Worm (Caenorhabditis elegans) whole organism, young adult: Measurements from ENCODE around the gene F31E3.12.

Source experiments
- B0019.2 ChIP-seq: fragments of 200-800 bp; sonication (Bioruptor generic); conservative IDR thresholded peaks from 2 replicates; pipeline ENCODE4 v1.3.6; 2022; ENCODE audit warnings: missing genetic modification reagents, missing genetic modification characterization, missing compliant biosample characterization
- B0261.1 ChIP-seq: sonication (generic microtip); optimal IDR thresholded peaks from 2 replicates; lab custom pipeline; 2016; ENCODE audit warnings: mild to moderate bottlenecking, missing genetic modification characterization, moderate library complexity, missing compliant biosample characterization
- B0336.3 ChIP-seq: fragments of 200-800 bp; sonication (Bioruptor generic); IDR thresholded peaks from 2 replicates; pipeline ENCODE4 v1.3.6; 2022; ENCODE audit warnings: missing genetic modification characterization, missing compliant biosample characterization
- D2030.7 ChIP-seq: fragments of 200-800 bp; sonication (Bioruptor generic); IDR thresholded peaks from 2 replicates; pipeline ENCODE4 v1.3.6; 2022; ENCODE audit warnings: missing genetic modification reagents, missing genetic modification characterization, missing compliant biosample characterization
- F39B2.1 ChIP-seq: fragments of 200-800 bp; sonication (Bioruptor generic); IDR thresholded peaks from 2 replicates; pipeline ENCODE4 v1.3.6; 2022; ENCODE audit warnings: missing genetic modification reagents, missing genetic modification characterization, missing compliant biosample characterization
- F55B11.4 ChIP-seq: sonication (generic microtip); optimal IDR thresholded peaks from 2 replicates; lab custom pipeline; 2016; ENCODE audit warnings: missing compliant biosample characterization, missing genetic modification characterization, borderline replicate concordance; ENCODE audit not compliant: insufficient read depth
- T07F8.4 ChIP-seq: sonication (generic microtip); optimal IDR thresholded peaks from 2 replicates; lab custom pipeline; 2016; ENCODE audit warnings: mild to moderate bottlenecking, missing genetic modification characterization, moderate library complexity, missing compliant biosample characterization
- T26A5.8 ChIP-seq: sonication (generic microtip); optimal IDR thresholded peaks from 2 replicates; lab custom pipeline; 2016; ENCODE audit warnings: missing genetic modification characterization, missing compliant biosample characterization
- Y53F4B.3 ChIP-seq: fragments of 200-800 bp; sonication (Bioruptor generic); IDR thresholded peaks from 2 replicates; pipeline ENCODE4 v1.3.6; 2022; ENCODE audit warnings: missing genetic modification reagents, missing genetic modification characterization, missing compliant biosample characterization
- aptf-2 ChIP-seq: fragments of 200-800 bp; sonication (Bioruptor generic); conservative IDR thresholded peaks from 2 replicates; pipeline ENCODE4 v1.3.6; 2022; ENCODE audit warnings: missing genetic modification reagents, missing genetic modification characterization, missing compliant biosample characterization
- cebp-1 ChIP-seq, 2 experiments: fragments of 200-800 bp in 1 of 2; sonication (Bioruptor generic) in 1 of 2; sonication (generic microtip) in 1 of 2; IDR thresholded peaks in 1 of 2; optimal IDR thresholded peaks in 1 of 2; 2 replicates each; pipeline versions ENCODE4 v1.3.6 to Lab custom; 2017 to 2022; ENCODE audit warnings: missing compliant biosample characterization in 2 of 2, missing genetic modification characterization in 2 of 2, mild to moderate bottlenecking in 1 of 2, missing genetic modification reagents in 1 of 2, moderate library complexity in 1 of 2
- cebp-2 ChIP-seq: fragments of 200-800 bp; sonication (Bioruptor generic); IDR thresholded peaks from 2 replicates; pipeline ENCODE4 v1.3.6; 2022; ENCODE audit warnings: missing genetic modification characterization, missing compliant biosample characterization
- ceh-27 ChIP-seq: fragments of 200-800 bp; sonication (Bioruptor generic); optimal IDR thresholded peaks from 2 replicates; lab custom pipeline; 2018; ENCODE audit warnings: mild to moderate bottlenecking, missing genetic modification characterization, moderate library complexity, missing compliant biosample characterization
- ceh-40 ChIP-seq: fragments of 200-800 bp; sonication (Bioruptor generic); IDR thresholded peaks from 2 replicates; pipeline ENCODE4 v1.3.6; 2022; ENCODE audit warnings: missing genetic modification characterization, missing compliant biosample characterization
- ceh-91 ChIP-seq: fragments of 200-800 bp; sonication (Bioruptor generic); IDR thresholded peaks from 2 replicates; pipeline ENCODE4 v1.3.6; 2022; ENCODE audit warnings: missing genetic modification reagents, missing genetic modification characterization, missing compliant biosample characterization
- efl-1 ChIP-seq: fragments of 150-350 bp; optimal IDR thresholded peaks from 2 replicates; lab custom pipeline; 2014; ENCODE audit warnings: missing biosample characterization, missing genetic modification reagents, missing genetic modification characterization
- egl-18 ChIP-seq: fragments of 200-800 bp; sonication (Bioruptor generic); IDR thresholded peaks from 2 replicates; pipeline ENCODE4 v1.3.6; 2022; ENCODE audit warnings: missing genetic modification reagents, missing genetic modification characterization, missing compliant biosample characterization
- ets-4 ChIP-seq: fragments of 200-800 bp; sonication (Bioruptor generic); optimal IDR thresholded peaks from 2 replicates; lab custom pipeline; 2018; ENCODE audit warnings: mild to moderate bottlenecking, missing genetic modification characterization, missing compliant biosample characterization
- hlh-26 ChIP-seq: fragments of 200-800 bp; sonication (Bioruptor generic); conservative IDR thresholded peaks from 2 replicates; pipeline ENCODE4 v1.3.6; 2022; ENCODE audit warnings: missing genetic modification reagents, missing genetic modification characterization, missing compliant biosample characterization
- lag-1 ChIP-seq: fragments of 200-800 bp; sonication (Bioruptor generic); IDR thresholded peaks from 2 replicates; pipeline ENCODE4 v1.3.6; 2022; ENCODE audit warnings: missing genetic modification reagents, missing genetic modification characterization, missing compliant biosample characterization
- let-526 ChIP-seq: fragments of 200-800 bp; sonication (Bioruptor generic); IDR thresholded peaks from 2 replicates; pipeline ENCODE4 v1.3.6; 2022; ENCODE audit warnings: missing genetic modification reagents, missing genetic modification characterization, missing compliant biosample characterization
- let-607 ChIP-seq, 2 experiments: fragments of 200-800 bp in 1 of 2; sonication (Bioruptor generic) in 1 of 2; sonication (generic microtip) in 1 of 2; optimal IDR thresholded peaks; 2 replicates each; lab custom pipeline; 2016 to 2018; ENCODE audit warnings: mild to moderate bottlenecking in 2 of 2, missing compliant biosample characterization in 2 of 2, missing genetic modification characterization in 2 of 2, moderate library complexity in 2 of 2, missing genotype in 1 of 2
- lin-40 ChIP-seq: sonication (generic microtip); optimal IDR thresholded peaks from 2 replicates; lab custom pipeline; 2016; ENCODE audit warnings: missing genetic modification characterization, mild to moderate bottlenecking, missing compliant biosample characterization, missing genotype, missing genetic modification reagents
- lin-54 ChIP-seq: fragments of 200-800 bp; sonication (Bioruptor generic); optimal IDR thresholded peaks from 2 replicates; lab custom pipeline; 2018; ENCODE audit warnings: mild to moderate bottlenecking, missing genetic modification characterization, missing compliant biosample characterization
- lsl-1 ChIP-seq: fragments of 200-800 bp; sonication (Bioruptor generic); optimal IDR thresholded peaks from 2 replicates; lab custom pipeline; 2018; ENCODE audit warnings: mild to moderate bottlenecking, missing genetic modification characterization, moderate library complexity, missing compliant biosample characterization
- lsy-27 ChIP-seq: sonication (generic microtip); optimal IDR thresholded peaks from 2 replicates; lab custom pipeline; 2017; ENCODE audit warnings: missing genetic modification characterization, mild to moderate bottlenecking, missing compliant biosample characterization, antibody characterized with exemption, missing genotype, borderline replicate concordance; ENCODE audit not compliant: insufficient read depth
- madf-3 ChIP-seq: fragments of 200-800 bp; sonication (Bioruptor generic); IDR thresholded peaks from 2 replicates; pipeline ENCODE4 v1.3.6; 2022; ENCODE audit warnings: missing genetic modification reagents, missing genetic modification characterization, missing compliant biosample characterization
- madf-6 ChIP-seq: fragments of 200-800 bp; sonication (Bioruptor generic); IDR thresholded peaks from 2 replicates; pipeline ENCODE4 v1.3.6; 2022; ENCODE audit warnings: missing genetic modification reagents, missing genetic modification characterization, missing compliant biosample characterization
- mxl-1 ChIP-seq: sonication (generic microtip); optimal IDR thresholded peaks from 2 replicates; lab custom pipeline; 2016; ENCODE audit warnings: missing genetic modification characterization, missing compliant biosample characterization
- nfya-1 ChIP-seq: sonication (generic microtip); optimal IDR thresholded peaks from 2 replicates; lab custom pipeline; 2017; ENCODE audit warnings: antibody characterized with exemption, missing compliant biosample characterization, missing genetic modification characterization, borderline replicate concordance; ENCODE audit not compliant: insufficient read depth
- nhr-27 ChIP-seq: fragments of 200-800 bp; sonication (Bioruptor generic); optimal IDR thresholded peaks from 2 replicates; lab custom pipeline; 2018; ENCODE audit warnings: mild to moderate bottlenecking, missing genetic modification characterization, moderate library complexity, missing compliant biosample characterization
- rcor-1 ChIP-seq: fragments of 200-800 bp; sonication (Bioruptor generic); IDR thresholded peaks from 2 replicates; pipeline ENCODE4 v1.3.6; 2022; ENCODE audit warnings: missing genetic modification reagents, missing genetic modification characterization, missing compliant biosample characterization
- snpc-1.1 ChIP-seq: sonication (generic microtip); optimal IDR thresholded peaks from 2 replicates; lab custom pipeline; 2017; ENCODE audit warnings: missing genetic modification characterization, mild to moderate bottlenecking, missing compliant biosample characterization, antibody characterized with exemption, moderate library complexity, missing genotype, missing genetic modification reagents; ENCODE audit not compliant: insufficient read depth
- snpc-4 ChIP-seq, 5 experiments: fragments of 150-350 bp in 1 of 5; sonication (generic microtip) in 4 of 5; optimal IDR thresholded peaks; 2 replicates each; lab custom pipeline; 2014 to 2018; ENCODE audit warnings: missing genetic modification characterization in 5 of 5, missing biosample characterization in 3 of 5, antibody characterized with exemption in 2 of 5, mild to moderate bottlenecking in 2 of 5, missing compliant biosample characterization in 2 of 5, missing genotype in 2 of 5, moderate library complexity in 2 of 5, missing genetic modification reagents in 1 of 5
- tbx-9 ChIP-seq: sonication (generic microtip); optimal IDR thresholded peaks from 2 replicates; lab custom pipeline; 2016; ENCODE audit warnings: borderline replicate concordance, missing genetic modification characterization, inconsistent platforms, missing compliant biosample characterization
- tlf-1 ChIP-seq: fragments of 200-800 bp; sonication (Bioruptor generic); optimal IDR thresholded peaks from 2 replicates; lab custom pipeline; 2018; ENCODE audit warnings: mild to moderate bottlenecking, missing genetic modification characterization, missing compliant biosample characterization
- unc-130 ChIP-seq: sonication (generic microtip); optimal IDR thresholded peaks from 2 replicates; lab custom pipeline; 2016; ENCODE audit warnings: missing genetic modification reagents, missing genetic modification characterization, missing compliant biosample characterization
- unc-62 ChIP-seq: fragments of 150-350 bp; optimal IDR thresholded peaks from 2 replicates; lab custom pipeline; 2014; ENCODE audit warnings: missing biosample characterization, missing genetic modification reagents, missing genetic modification characterization
- zfh-2 ChIP-seq: fragments of 200-800 bp; sonication (Bioruptor generic); conservative IDR thresholded peaks from 2 replicates; pipeline ENCODE4 v1.3.6; 2022; ENCODE audit warnings: missing genetic modification reagents, missing genetic modification characterization, missing compliant biosample characterization
- zim-3 ChIP-seq: sonication (generic microtip); optimal IDR thresholded peaks from 2 replicates; lab custom pipeline; 2017; ENCODE audit warnings: mild to moderate bottlenecking, missing genetic modification characterization, moderate library complexity, missing compliant biosample characterization
- ztf-22 ChIP-seq: fragments of 200-800 bp; sonication (Bioruptor generic); optimal IDR thresholded peaks from 2 replicates; lab custom pipeline; 2018; ENCODE audit warnings: mild to moderate bottlenecking, missing genetic modification characterization, moderate library complexity, missing compliant biosample characterization
- ztf-26 ChIP-seq: sonication (generic microtip); optimal IDR thresholded peaks from 2 replicates; lab custom pipeline; 2017; ENCODE audit warnings: missing genetic modification characterization, missing compliant biosample characterization
- ztf-28 ChIP-seq: fragments of 200-800 bp; sonication (Bioruptor generic); IDR thresholded peaks from 2 replicates; pipeline ENCODE4 v1.3.6; 2022; ENCODE audit warnings: missing genetic modification reagents, missing genetic modification characterization, missing compliant biosample characterization

F31E3.12 gene

DNA sequence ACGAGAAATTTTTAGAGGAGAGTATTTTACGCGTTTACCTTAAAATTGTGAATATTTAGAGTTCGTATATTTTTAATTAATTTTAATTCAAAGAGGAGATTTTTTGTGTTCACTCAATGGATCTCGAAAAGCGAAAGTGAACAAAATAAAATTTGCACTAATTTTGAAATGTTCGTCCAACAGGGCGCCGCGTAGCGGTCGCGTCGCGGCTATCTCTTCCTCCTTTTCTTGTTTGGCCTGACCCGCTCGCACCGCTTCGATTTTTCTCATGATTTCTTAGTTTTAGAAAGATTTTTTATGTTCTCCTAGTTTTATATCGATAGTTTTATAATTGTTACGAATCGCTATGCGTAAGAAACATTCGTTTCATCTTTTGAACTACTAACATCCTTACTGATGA lies 17.8 kb upstream of the F31E3.12 start:
- TF ChIP-seq B0019.2 (GFP tag; lab: Robert Waterston, UW) (no peak), let-607 (tag; optimal IDR thresholded peaks at IDR 0.05; lab: Kevin White, UChicago) (peak in 1 of 2 experiments; percentile 13), cebp-1 (GFP tag; IDR thresholded peaks at IDR 0.05; lab: Robert Waterston, UW) (no peak), cebp-1 (tag; optimal IDR thresholded peaks at IDR 0.05; lab: Kevin White, UChicago) (peak; percentile 11), D2030.7 (no peak), Y53F4B.3 (GFP tag; lab: Robert Waterston, UW) (no peak), T26A5.8 (no peak), tlf-1 (GFP tag; lab: Kevin White, UChicago) (no peak), ets-4 (GFP tag; lab: Kevin White, UChicago) (no peak), snpc-1.1 (tag; lab: Kevin White, UChicago) (no peak), lsl-1 (no peak), tbx-9 (tag; lab: Kevin White, UChicago) (no peak), zim-3 (tag; lab: Kevin White, UChicago) (no peak), rcor-1 (no peak), lag-1 (GFP tag; lab: Robert Waterston, UW) (no peak), snpc-4 (GFP tag; optimal IDR thresholded peaks at IDR 0.05; lab: Kevin White, UChicago) (no peak), snpc-4 (tag; optimal IDR thresholded peaks at IDR 0.05; lab: Kevin White, UChicago) (peak in 1 of 4 experiments; percentile 32), mxl-1 (tag; lab: Kevin White, UChicago) (no peak), nfya-1 (tag; lab: Kevin White, UChicago) (no peak), F39B2.1 (GFP tag; lab: Robert Waterston, UW) (no peak), lsy-27 (tag; lab: Kevin White, UChicago) (no peak), lin-40 (tag; lab: Kevin White, UChicago) (no peak), aptf-2 (GFP tag; lab: Robert Waterston, UW) (no peak), T07F8.4 (tag; lab: Kevin White, UChicago) (no peak), F55B11.4 (tag; lab: Kevin White, UChicago) (no peak), B0336.3 (GFP tag; lab: Robert Waterston, UW) (no peak), B0261.1 (tag; lab: Kevin White, UChicago) (no peak)

DNA sequence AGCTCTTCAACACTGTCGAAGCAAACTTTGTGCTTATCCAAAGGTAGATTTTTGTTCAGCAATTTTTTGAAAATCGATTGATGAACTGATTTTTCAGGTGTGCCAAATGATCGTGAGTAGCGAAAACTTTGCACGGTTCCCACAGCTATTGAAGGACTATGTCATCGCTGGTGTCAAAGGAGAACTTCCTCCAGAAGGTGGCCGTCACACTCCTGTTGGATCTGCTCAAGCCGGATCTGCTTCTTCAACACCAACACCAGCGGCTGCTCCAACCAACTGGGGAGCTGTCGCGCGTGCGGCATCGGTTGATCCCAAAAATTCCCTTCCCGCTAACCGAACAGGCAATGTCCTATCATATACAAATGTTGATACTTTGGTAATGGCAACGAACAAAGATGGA lies 15.8 kb upstream of the F31E3.12 start:
- TF ChIP-seq efl-1 = no peak
- TF ChIP-seq zfh-2 (GFP tag; lab: Robert Waterston, UW) = peak; percentile 51; the same call in 1 of the 2 replicates
- no peak for TF ChIP-seq zim-3 (tag; lab: Kevin White, UChicago)
- TF ChIP-seq ets-4 (GFP tag; lab: Kevin White, UChicago) = no peak
- TF ChIP-seq ceh-40 (GFP tag; lab: Robert Waterston, UW) = no peak
- TF ChIP-seq, all 124 proteins: peak for 1

DNA sequence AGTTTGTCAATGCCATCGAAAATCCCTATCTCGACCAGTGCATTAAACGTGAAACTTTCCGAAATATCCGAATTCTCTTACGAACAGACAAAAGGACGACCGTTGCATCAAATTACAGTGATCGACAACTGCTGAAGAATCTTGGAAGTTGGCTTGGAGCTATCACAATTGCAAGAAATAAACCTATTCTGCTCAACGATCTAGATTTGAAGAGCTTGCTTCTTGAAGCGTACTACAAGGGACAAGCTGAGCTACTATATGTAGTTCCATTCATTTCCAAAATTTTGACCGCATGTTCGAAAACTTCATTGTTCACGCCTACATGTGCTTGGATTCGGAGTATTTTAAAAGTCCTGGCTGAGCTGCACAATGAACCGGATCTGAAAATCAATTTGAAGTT lies 15.2 kb upstream of the F31E3.12 start:
- no peak for TF ChIP-seq rcor-1
- TF ChIP-seq ceh-27 (GFP tag; lab: Kevin White, UChicago) = no peak
- TF ChIP-seq let-526 (GFP tag; lab: Robert Waterston, UW) = no peak
- no peak for TF ChIP-seq unc-62
- TF ChIP-seq ztf-28 (GFP tag; lab: Robert Waterston, UW) = no peak
- no peak for TF ChIP-seq unc-130
- TF ChIP-seq madf-6 (GFP tag; lab: Robert Waterston, UW) = no peak
- no peak for TF ChIP-seq ztf-22 (GFP tag; lab: Kevin White, UChicago)
- no peak for TF ChIP-seq madf-3 (GFP tag; lab: Robert Waterston, UW)
- TF ChIP-seq nhr-27 = no peak
- TF ChIP-seq efl-1 = no peak
- TF ChIP-seq B0261.1 (tag; lab: Kevin White, UChicago) = no peak
- TF ChIP-seq tlf-1 (GFP tag; lab: Kevin White, UChicago) = no peak
- no peak for TF ChIP-seq ceh-91 (GFP tag; lab: Robert Waterston, UW)
- TF ChIP-seq hlh-26 = no peak
- TF ChIP-seq ztf-26 (tag; lab: Kevin White, UChicago) = no peak
- no peak for TF ChIP-seq nfya-1 (tag; lab: Kevin White, UChicago)
- TF ChIP-seq cebp-2 (GFP tag; lab: Robert Waterston, UW) = no peak
- TF ChIP-seq lin-54 (GFP tag; lab: Kevin White, UChicago) = no peak
- no peak for TF ChIP-seq egl-18 (GFP tag; lab: Robert Waterston, UW)
